Worm (Caenorhabditis elegans): ENCODE data around the gene sra-2.

- TF ChIP-seq med-1 (GFP tag; optimal IDR thresholded peaks at IDR 0.05; ENCODE audit: insufficient read depth) (no peak), klf-2 (GFP tag; conservative IDR thresholded peaks at IDR 0.05) (no peak), tab-1 (GFP tag; IDR thresholded peaks at IDR 0.05) (no peak), cog-1 (tag; optimal IDR thresholded peaks at IDR 0.05) (no peak), ztf-23 (GFP tag; IDR thresholded peaks at IDR 0.05) (no peak)
These were observed 15.8 kb downstream of the sra-2 start, which contains the start of gene sra-7 for ce11 chrII:9544386-9544785.

All from whole organism, midembryonic.